Fruit fly (Drosophila melanogaster) whole organism, embryonic: ENCODE measurements around the gene CG34417.
A peak's percentile ranks its signal among the peaks of the same experiment; 100 is the strongest.

Experiments used
- Bgb ChIP-seq: fragments of 200-800 bp; sonication (Bioruptor generic); IDR thresholded peaks from 2 replicates; pipeline ENCODE4 v1.3.6; 2022; ENCODE audit warnings: missing biosample characterization, missing genetic modification characterization; ENCODE audit not compliant: partially characterized antibody
- CG10209 ChIP-seq: fragments of 200-800 bp; sonication (Bioruptor generic); optimal IDR thresholded peaks from 3 replicates; lab custom pipeline; 2017; ENCODE audit warnings: missing biosample characterization, mild to moderate bottlenecking, missing genetic modification characterization, missing genetic modification reagents
- CG11398 ChIP-seq: fragments of 200-800 bp; sonication (Bioruptor generic); optimal IDR thresholded peaks from 2 replicates; lab custom pipeline; 2016; ENCODE audit warnings: missing biosample characterization, missing genetic modification characterization
- CG14710 ChIP-seq: fragments of 200-800 bp; sonication (Bioruptor generic); optimal IDR thresholded peaks from 3 replicates; lab custom pipeline; 2019; ENCODE audit warnings: missing biosample characterization, mild to moderate bottlenecking, missing genetic modification characterization, moderate library complexity
- CG15479 ChIP-seq: fragments of 200-800 bp; sonication (Bioruptor generic); optimal IDR thresholded peaks from 3 replicates; lab custom pipeline; 2019; ENCODE audit warnings: missing biosample characterization, mild to moderate bottlenecking, missing genetic modification characterization, moderate library complexity
- CG1603 ChIP-seq: fragments of 200-800 bp; sonication (Bioruptor generic); optimal IDR thresholded peaks from 2 replicates; lab custom pipeline; 2019; ENCODE audit warnings: missing biosample characterization, mild to moderate bottlenecking, missing genetic modification characterization, moderate library complexity
- CG16779 ChIP-seq: fragments of 200-800 bp; sonication (Bioruptor generic); IDR thresholded peaks from 2 replicates; pipeline ENCODE4 v1.3.6; 2022; ENCODE audit warnings: missing biosample characterization, missing genetic modification characterization
- CG16863 ChIP-seq: fragments of 200-800 bp; sonication (Bioruptor generic); optimal IDR thresholded peaks from 3 replicates; lab custom pipeline; 2016; ENCODE audit warnings: missing biosample characterization, missing genetic modification characterization
- CG17829 ChIP-seq: fragments of 200-800 bp; optimal IDR thresholded peaks from 2 replicates; lab custom pipeline; 2019; ENCODE audit warnings: missing biosample characterization, mild to moderate bottlenecking, missing genetic modification characterization, moderate library complexity
- CG18619 ChIP-seq: fragments of 200-800 bp; sonication (Bioruptor generic); optimal IDR thresholded peaks from 3 replicates; lab custom pipeline; 2017; ENCODE audit warnings: missing biosample characterization, mild to moderate bottlenecking, missing genetic modification characterization
- CG2116 ChIP-seq: fragments of 200-800 bp; sonication (Bioruptor generic); optimal IDR thresholded peaks from 3 replicates; lab custom pipeline; 2018; ENCODE audit warnings: missing biosample characterization, mild to moderate bottlenecking, missing genetic modification characterization
- CG2120 ChIP-seq: fragments of 200-800 bp; sonication (Bioruptor generic); optimal IDR thresholded peaks from 3 replicates; lab custom pipeline; 2016; ENCODE audit warnings: missing biosample characterization, missing genetic modification characterization
- CG30431 ChIP-seq: fragments of 200-800 bp; sonication (Bioruptor generic); optimal IDR thresholded peaks from 2 replicates; lab custom pipeline; 2017; ENCODE audit warnings: missing biosample characterization, missing genetic modification characterization
- CG34224 ChIP-seq: fragments of 200-800 bp; sonication (Bioruptor generic); IDR thresholded peaks from 3 replicates; pipeline ENCODE4 v1.3.6; 2022; ENCODE audit warnings: missing biosample characterization, missing genetic modification characterization; ENCODE audit not compliant: partially characterized antibody
- CG3847 ChIP-seq: fragments of 200-800 bp; sonication (Bioruptor generic); IDR thresholded peaks from 2 replicates; pipeline ENCODE4 v1.3.6; 2022; ENCODE audit warnings: missing biosample characterization, missing genetic modification characterization
- CG4360 ChIP-seq: fragments of 200-800 bp; sonication (Bioruptor generic); IDR thresholded peaks from 2 replicates; pipeline ENCODE4 v1.3.6; 2022; ENCODE audit warnings: missing biosample characterization, missing genetic modification characterization
- CG4854 ChIP-seq: fragments of 200-800 bp; sonication (Bioruptor generic); optimal IDR thresholded peaks from 2 replicates; lab custom pipeline; 2016; ENCODE audit warnings: missing biosample characterization, missing genetic modification characterization, inconsistent platforms
- CG7839 ChIP-seq: fragments of 200-800 bp; sonication (Bioruptor generic); optimal IDR thresholded peaks from 3 replicates; lab custom pipeline; 2018; ENCODE audit warnings: missing biosample characterization, mild to moderate bottlenecking, missing genetic modification characterization, moderate library complexity
- CG9437 ChIP-seq: fragments of 200-800 bp; sonication (Bioruptor generic); optimal IDR thresholded peaks from 2 replicates; lab custom pipeline; 2018; ENCODE audit warnings: missing biosample characterization, mild to moderate bottlenecking, missing genetic modification characterization
- Dbx ChIP-seq: fragments of 200-800 bp; sonication (Bioruptor generic); IDR thresholded peaks from 3 replicates; pipeline ENCODE4 v1.3.6; 2022; ENCODE audit warnings: missing biosample characterization, missing genetic modification characterization
- E2f2 ChIP-seq: fragments of 200-800 bp; sonication (Bioruptor generic); IDR thresholded peaks from 2 replicates; pipeline ENCODE4 v1.3.6; 2022; ENCODE audit warnings: missing biosample characterization, missing genetic modification characterization
- Ets97D ChIP-seq: fragments of 200-800 bp; sonication (Bioruptor generic); optimal IDR thresholded peaks from 3 replicates; lab custom pipeline; 2016; ENCODE audit warnings: missing biosample characterization, missing genetic modification characterization
- HmgD ChIP-seq: fragments of 200-800 bp; sonication (Bioruptor generic); optimal IDR thresholded peaks from 3 replicates; lab custom pipeline; 2016; ENCODE audit warnings: missing biosample characterization, missing genetic modification characterization
- Hmx ChIP-seq: fragments of 200-800 bp; sonication (Bioruptor generic); optimal IDR thresholded peaks from 2 replicates; lab custom pipeline; 2016; ENCODE audit warnings: missing biosample characterization, missing genetic modification characterization
- Hr39 ChIP-seq: fragments of >200 bp; optimal IDR thresholded peaks from 2 replicates; lab custom pipeline; 2017
- Nf-YA ChIP-seq: fragments of 200-800 bp; sonication (Bioruptor generic); IDR thresholded peaks from 2 replicates; pipeline ENCODE4 v1.3.6; 2022; ENCODE audit warnings: missing biosample characterization, missing genetic modification characterization
- Opbp ChIP-seq: fragments of 200-800 bp; sonication (Bioruptor generic); IDR thresholded peaks from 3 replicates; pipeline ENCODE4 v1.3.6; 2022; ENCODE audit warnings: missing biosample characterization, missing genetic modification characterization; ENCODE audit not compliant: partially characterized antibody
- Optix ChIP-seq: fragments of 200-800 bp; sonication (Bioruptor generic); IDR thresholded peaks from 3 replicates; pipeline ENCODE4 v1.3.6; 2022; ENCODE audit warnings: missing biosample characterization, missing genetic modification characterization
- Pdp1 ChIP-seq, 2 experiments: fragments of 200-800 bp; sonication (Bioruptor generic); optimal IDR thresholded peaks; 3 replicates each; lab custom pipeline; 2016; ENCODE audit warnings: missing biosample characterization in 2 of 2, missing genetic modification characterization in 2 of 2, mild to moderate bottlenecking in 1 of 2, moderate library complexity in 1 of 2
- Ptx1 ChIP-seq: fragments of 200-800 bp; sonication (Bioruptor generic); IDR thresholded peaks from 2 replicates; pipeline ENCODE4 v1.3.6; 2022; ENCODE audit warnings: missing biosample characterization, missing genetic modification characterization
- Rfx ChIP-seq: fragments of 200-800 bp; sonication (Bioruptor generic); IDR thresholded peaks from 2 replicates; pipeline ENCODE4 v1.3.6; 2022; ENCODE audit warnings: missing biosample characterization, missing genetic modification characterization
- Xbp1 ChIP-seq: fragments of 200-800 bp; sonication (Bioruptor generic); optimal IDR thresholded peaks from 3 replicates; lab custom pipeline; 2016; ENCODE audit warnings: missing biosample characterization, mild to moderate bottlenecking, missing genetic modification characterization
- YL-1 ChIP-seq: fragments of 200-800 bp; sonication (Bioruptor generic); optimal IDR thresholded peaks from 3 replicates; lab custom pipeline; 2017; ENCODE audit warnings: missing biosample characterization, mild to moderate bottlenecking, missing genetic modification characterization
- ab ChIP-seq: fragments of 200-800 bp; sonication (Bioruptor generic); optimal IDR thresholded peaks from 2 replicates; lab custom pipeline; 2016; ENCODE audit warnings: missing biosample characterization, missing genetic modification characterization
- cg ChIP-seq: fragments of 200-800 bp; sonication (Bioruptor generic); optimal IDR thresholded peaks from 3 replicates; lab custom pipeline; 2019; ENCODE audit warnings: missing biosample characterization, mild to moderate bottlenecking, missing genetic modification characterization, moderate library complexity
- dati ChIP-seq: fragments of 200-800 bp; sonication (Bioruptor generic); IDR thresholded peaks from 2 replicates; pipeline ENCODE4 v1.3.6; 2022; ENCODE audit warnings: missing biosample characterization, missing genetic modification characterization
- dpn ChIP-seq, 2 experiments: fragments of 200-800 bp; sonication (Bioruptor generic); optimal IDR thresholded peaks; 3 replicates each; lab custom pipeline; 2016; ENCODE audit warnings: missing biosample characterization in 2 of 2, missing genetic modification characterization in 2 of 2
- gfzf ChIP-seq: fragments of 200-800 bp; sonication (Bioruptor generic); optimal IDR thresholded peaks from 2 replicates; lab custom pipeline; 2016; ENCODE audit warnings: missing biosample characterization, mild to moderate bottlenecking, missing genetic modification characterization, moderate library complexity
- hbn ChIP-seq: fragments of 200-800 bp; sonication (Bioruptor generic); IDR thresholded peaks from 2 replicates; pipeline ENCODE4 v1.3.6; 2022; ENCODE audit warnings: missing biosample characterization, missing genetic modification characterization; ENCODE audit not compliant: partially characterized antibody
- her ChIP-seq: fragments of 200-800 bp; sonication (Bioruptor generic); optimal IDR thresholded peaks from 2 replicates; lab custom pipeline; 2016; ENCODE audit warnings: missing biosample characterization, missing genetic modification characterization
- hth ChIP-seq: fragments of >200 bp; optimal IDR thresholded peaks from 2 replicates; lab custom pipeline; 2017; ENCODE audit warnings: inconsistent platforms
- insv ChIP-seq, 2 experiments: fragments of 200-800 bp; sonication (Bioruptor generic); optimal IDR thresholded peaks; 3 replicates each; lab custom pipeline; 2016 to 2018; ENCODE audit warnings: missing biosample characterization in 2 of 2, missing genetic modification characterization in 2 of 2
- inv ChIP-seq: fragments of 200-800 bp; sonication (Bioruptor generic); IDR thresholded peaks from 2 replicates; pipeline ENCODE4 v1.3.6; 2022; ENCODE audit warnings: missing biosample characterization, missing genetic modification characterization; ENCODE audit not compliant: partially characterized antibody
- nerfin-2 ChIP-seq: fragments of 200-800 bp; sonication (Bioruptor generic); IDR thresholded peaks from 2 replicates; pipeline ENCODE4 v1.3.6; 2022; ENCODE audit warnings: missing biosample characterization, missing genetic modification characterization; ENCODE audit not compliant: partially characterized antibody
- nom ChIP-seq: fragments of 200-800 bp; sonication (Bioruptor generic); optimal IDR thresholded peaks from 2 replicates; lab custom pipeline; 2017; ENCODE audit warnings: missing biosample characterization, missing genetic modification characterization, mild to moderate bottlenecking, moderate library complexity, missing genetic modification reagents
- shn ChIP-seq: fragments of 200-800 bp; sonication (Bioruptor generic); optimal IDR thresholded peaks from 3 replicates; lab custom pipeline; 2016; ENCODE audit warnings: missing biosample characterization, missing genetic modification characterization

CG34417 gene

DNA sequence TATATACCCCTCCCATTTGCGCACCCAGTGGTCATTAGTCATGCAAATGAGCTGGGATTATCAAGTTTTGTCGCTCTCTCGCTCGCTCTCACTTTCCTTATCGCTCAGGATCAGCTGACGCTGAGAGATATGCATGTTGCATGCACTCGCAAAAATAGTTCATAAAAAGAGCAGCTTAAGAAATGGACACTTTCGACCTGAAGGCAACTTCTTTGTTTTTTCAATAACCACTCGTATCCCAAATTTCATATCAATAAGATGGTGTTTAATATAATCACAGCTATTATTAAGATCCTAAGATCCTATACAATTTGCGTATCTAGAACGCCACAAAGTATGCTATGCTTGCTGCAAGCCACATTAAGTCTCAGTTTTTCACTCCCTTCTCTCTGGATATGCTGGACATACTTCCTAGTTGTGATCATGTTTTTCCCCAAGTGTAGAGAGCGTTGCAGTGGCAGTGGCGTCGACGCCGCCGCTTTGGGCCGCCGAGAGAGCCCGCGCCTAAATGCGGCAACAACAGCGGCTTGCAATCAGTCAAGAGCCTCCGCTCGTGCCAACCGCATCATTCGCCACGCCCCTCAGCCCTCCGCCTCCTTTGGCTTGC is at the start of gene CG34417 (continued):
- TF ChIP-seq CG15479 (GFP tag; lab: Kevin White, UChicago) (peak; percentile 55), Optix (GFP tag; lab: Robert Waterston, UW) (no peak), insv (GFP tag; optimal IDR thresholded peaks at IDR 0.05; lab: Kevin White, UChicago) (peak in 1 of 2 experiments; percentile 68), CG10209 (no peak), dati (GFP tag; lab: Robert Waterston, UW) (no peak)

DNA sequence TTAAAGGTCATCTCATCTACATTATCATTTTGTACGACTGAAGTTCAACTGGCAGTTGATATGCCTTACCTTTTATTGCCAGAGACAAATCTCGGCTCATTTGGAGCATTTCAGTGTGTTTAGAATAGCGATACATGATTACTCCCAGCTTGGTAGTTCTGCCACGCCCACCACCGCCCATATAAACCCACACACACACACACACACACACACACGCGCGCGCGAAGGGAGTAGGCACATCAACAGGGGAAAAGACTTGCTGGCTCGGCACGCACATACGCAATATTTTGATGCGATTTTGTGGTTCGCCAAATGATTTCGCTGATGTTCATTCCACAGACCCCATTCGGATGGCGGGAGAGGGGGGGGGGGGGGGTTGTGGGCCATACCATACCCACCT is 27.4 kb upstream of the CG34417 start:
- no peak for TF ChIP-seq nerfin-2 (GFP tag; lab: Robert Waterston, UW)
- TF ChIP-seq Hr39 (lab: Kevin White, UChicago) = peak; percentile 86
- TF ChIP-seq, all 482 proteins: peak for 1

DNA sequence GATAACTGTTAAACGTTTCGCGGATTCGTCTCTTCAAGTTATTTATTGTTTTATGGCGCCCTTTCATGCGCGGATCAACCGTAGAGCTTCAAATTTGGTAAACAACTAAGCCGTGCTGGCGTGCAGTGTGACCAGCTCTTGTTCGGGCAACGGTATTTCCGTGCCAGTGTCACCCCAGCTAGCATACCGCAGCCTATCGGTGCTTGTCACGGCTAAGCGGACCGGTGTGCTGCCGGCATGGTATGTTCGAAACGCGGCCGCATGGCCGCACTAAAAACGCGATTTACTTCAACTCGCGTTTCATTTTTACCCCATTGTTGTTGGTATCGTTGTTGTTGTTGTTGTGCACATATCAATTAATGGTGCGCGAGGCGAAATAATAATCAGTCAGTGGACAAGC is 16.4 kb upstream of the CG34417 start, which contains the start of the genes CG42340 and CG3918:
CG42340 (minus strand) TSS at position 107 of the 400 bp plus-strand sequence.
CG3918 (plus strand) TSS at position 248 of the 400 bp plus-strand sequence.
- TF ChIP-seq cg (GFP tag; lab: Kevin White, UChicago) (no peak), Ets97D (GFP tag; lab: Kevin White, UChicago) (peak; percentile 93), ab (no peak), CG30431 (GFP tag; lab: Kevin White, UChicago) (no peak), YL-1 (GFP tag; lab: Kevin White, UChicago) (peak; percentile 66), gfzf (peak; percentile 99), CG34224 (GFP tag; lab: Robert Waterston, UW) (0 out of 3 replicates have a peak, but pooled peaks have one; percentile 17), dpn (GFP tag; optimal IDR thresholded peaks at IDR 0.05; lab: Kevin White, UChicago) (peak in 1 of 2 experiments; percentile 37), CG16779 (0 out of 2 replicates have a peak, but pooled peaks have one; percentile 53), Bgb (GFP tag; lab: Robert Waterston, UW) (peak; percentile 75), CG1603 (peak; percentile 88), CG4360 (GFP tag; lab: Robert Waterston, UW) (peak; percentile 95), CG7839 (tag; lab: Kevin White, UChicago) (no peak), CG11398 (GFP tag; lab: Kevin White, UChicago) (peak; percentile 15), Xbp1 (GFP tag; lab: Kevin White, UChicago) (peak; percentile 7), CG16863 (no peak), Dbx (GFP tag; lab: Robert Waterston, UW) (peak; percentile 56; the same call in 1 of the 3 replicates), Ptx1 (0 out of 2 replicates have a peak, but pooled peaks have one; percentile 8), Rfx (peak; percentile 60), Opbp (GFP tag; lab: Robert Waterston, UW) (peak; percentile 55; the same call in 1 of the 3 replicates), CG3847 (GFP tag; lab: Robert Waterston, UW) (peak; percentile 92), CG18619 (peak; percentile 6), Nf-YA (no peak), HmgD (peak; percentile 92), shn (GFP tag; lab: Kevin White, UChicago) (peak; percentile 28), E2f2 (peak; percentile 89), her (peak; percentile 8), hth (no peak), hbn (peak; percentile 50; the same call in 1 of the 2 replicates), Pdp1 (GFP tag; optimal IDR thresholded peaks at IDR 0.05; lab: Kevin White, UChicago) (peak in 1 of 2 experiments; percentile 67), CG9437 (GFP tag; lab: Kevin White, UChicago) (no peak), nom (GFP tag; lab: Kevin White, UChicago) (no peak), CG17829 (tag; lab: Kevin White, UChicago) (peak; percentile 41), CG2116 (peak; percentile 72), inv (GFP tag; lab: Robert Waterston, UW) (peak; percentile 53; the same call in 1 of the 2 replicates), Hmx (GFP tag; lab: Kevin White, UChicago) (no peak), CG4854 (GFP tag; lab: Kevin White, UChicago) (no peak), CG2120 (GFP tag; lab: Kevin White, UChicago) (peak; percentile 44), CG14710 (peak; percentile 100)
